Fruit fly (Drosophila melanogaster): Measurements from ENCODE around the gene CG31459.

- TF ChIP-seq CG34367 (tag; optimal IDR thresholded peaks at IDR 0.05) (no peak), CG9948 (tag; optimal IDR thresholded peaks at IDR 0.05) (no peak), D1 (tag; optimal IDR thresholded peaks at IDR 0.05) (peak; percentile 2), Snoo (tag; optimal IDR thresholded peaks at IDR 0.05) (no peak), CG14655 (GFP tag; optimal IDR thresholded peaks at IDR 0.05) (no peak), EcR (GFP tag; optimal IDR thresholded peaks at IDR 0.05) (peak; percentile 44), CG32121 (GFP tag; IDR thresholded peaks at IDR 0.05) (no peak), rn (GFP tag; IDR thresholded peaks at IDR 0.05) (no peak), Pif1B (GFP tag; optimal IDR thresholded peaks at IDR 0.05) (no peak), Ets98B (GFP tag; IDR thresholded peaks at IDR 0.05) (no peak), Pif1A (GFP tag; optimal IDR thresholded peaks at IDR 0.05) (no peak), CG8159 (tag; optimal IDR thresholded peaks at IDR 0.05) (no peak), CG12605 (GFP tag; IDR thresholded peaks at IDR 0.05) (peak; percentile 15; the same call in 1 of the 2 replicates)
These were observed 38.1 kb upstream of the CG31459 start for dm6 chr3R:19802508-19802907.
